Fruit fly (Drosophila melanogaster): ENCODE data around the gene snf.

dm6 chrX:5338435-5338834 is 29.4 kb downstream of the snf start:
- no peak for TF ChIP-seq h (optimal IDR thresholded peaks at IDR 0.05)
- TF ChIP-seq Sin3A (optimal IDR thresholded peaks at IDR 0.05): no peak
- no peak for TF ChIP-seq insv (optimal IDR thresholded peaks at IDR 0.05)
- no peak for TF ChIP-seq ttk (optimal IDR thresholded peaks at IDR 0.05)
- TF ChIP-seq Myc (optimal IDR thresholded peaks at IDR 0.05): no peak
